Worm (Caenorhabditis elegans): ENCODE results near the gene pqn-35.

- TF ChIP-seq him-1 (tag; optimal IDR thresholded peaks at IDR 0.05) (no peak), dao-5 (tag; optimal IDR thresholded peaks at IDR 0.05) (no peak), W03F9.2 (tag; optimal IDR thresholded peaks at IDR 0.05) (no peak)
Measured at ce11 chrII:4577391-4577790, 35.4 kb upstream of the pqn-35 start.
